Worm (Caenorhabditis elegans) whole organism, L1 larva: Measurements from ENCODE around the gene T26H10.2.

Source experiments
- C16A3.4 ChIP-seq: fragments of 150-350 bp; optimal IDR thresholded peaks from 2 replicates; lab custom pipeline; 2014; ENCODE audit warnings: missing biosample characterization, missing genetic modification characterization
- F16B12.6 ChIP-seq: fragments of 150-350 bp; optimal IDR thresholded peaks from 2 replicates; lab custom pipeline; 2014; ENCODE audit warnings: missing biosample characterization, missing genetic modification characterization
- Y116A8C.19 ChIP-seq: sonication (generic microtip); optimal IDR thresholded peaks from 2 replicates; lab custom pipeline; 2016; ENCODE audit warnings: missing compliant biosample characterization, missing genetic modification characterization, borderline replicate concordance
- aha-1 ChIP-seq: fragments of 150-350 bp; optimal IDR thresholded peaks from 2 replicates; lab custom pipeline; 2014; ENCODE audit warnings: missing biosample characterization, missing genetic modification characterization
- alr-1 ChIP-seq: fragments of 200-800 bp; sonication (Bioruptor generic); optimal IDR thresholded peaks from 2 replicates; lab custom pipeline; 2018; ENCODE audit warnings: borderline replicate concordance, mild to moderate bottlenecking, missing genetic modification characterization, missing compliant biosample characterization
- aly-2 ChIP-seq: fragments of 150-350 bp; optimal IDR thresholded peaks from 2 replicates; lab custom pipeline; 2014; ENCODE audit warnings: missing biosample characterization, missing genetic modification characterization
- ama-1 ChIP-seq: fragments of 150-350 bp; optimal IDR thresholded peaks from 2 replicates; lab custom pipeline; 2014
- blmp-1 ChIP-seq: fragments of 150-350 bp; optimal IDR thresholded peaks from 2 replicates; lab custom pipeline; 2014; ENCODE audit warnings: missing biosample characterization, missing genetic modification characterization
- ceh-82 ChIP-seq, 3 experiments: fragments of 150-350 bp in 1 of 3; sonication (generic microtip) in 2 of 3; optimal IDR thresholded peaks; 2 replicates each; lab custom pipeline; 2014 to 2017; ENCODE audit warnings: missing biosample characterization in 3 of 3, missing genetic modification characterization in 3 of 3
- ceh-88 ChIP-seq: fragments of 200-800 bp; sonication (Bioruptor generic); IDR thresholded peaks from 2 replicates; pipeline ENCODE4 v1.3.6; 2022; ENCODE audit warnings: missing genetic modification characterization, missing compliant biosample characterization
- ces-1 ChIP-seq: fragments of 150-350 bp; optimal IDR thresholded peaks from 2 replicates; lab custom pipeline; 2014; ENCODE audit warnings: missing biosample characterization, missing genetic modification reagents, missing genetic modification characterization
- dpl-1 ChIP-seq, 3 experiments: fragments of 150-350 bp in 2 of 3; sonication (generic microtip) in 1 of 3; optimal IDR thresholded peaks; 2 replicates each; lab custom pipeline; 2014 to 2017; ENCODE audit warnings: missing biosample characterization in 3 of 3, missing genetic modification characterization in 3 of 3, missing genetic modification reagents in 3 of 3
- dsc-1 ChIP-seq: sonication (generic microtip); optimal IDR thresholded peaks from 2 replicates; lab custom pipeline; 2016; ENCODE audit warnings: mild to moderate bottlenecking, missing genetic modification characterization, missing compliant biosample characterization
- efl-1 ChIP-seq, 4 experiments: fragments of 150-350 bp; optimal IDR thresholded peaks in 3 of 4; peaks in 1 of 4; 1 replicate in 1 of 4; 2 replicates in 3 of 4; lab custom pipeline; 2014; ENCODE audit warnings: missing biosample characterization in 2 of 4, missing genetic modification characterization in 2 of 4, missing genetic modification reagents in 2 of 4
- efl-3 ChIP-seq: fragments of 200-800 bp; sonication (Bioruptor generic); optimal IDR thresholded peaks from 2 replicates; lab custom pipeline; 2018; ENCODE audit warnings: mild to moderate bottlenecking, missing genetic modification characterization, missing compliant biosample characterization
- egl-27 ChIP-seq, 2 experiments: fragments of 150-350 bp in 1 of 2; sonication (generic microtip); optimal IDR thresholded peaks; 3 replicates each; lab custom pipeline; 2017 to 2018; ENCODE audit warnings: missing biosample characterization in 2 of 2, missing genetic modification characterization in 2 of 2, missing genetic modification reagents in 2 of 2
- elt-2 ChIP-seq: sonication (generic microtip); optimal IDR thresholded peaks from 2 replicates; lab custom pipeline; 2016; ENCODE audit warnings: missing genetic modification characterization, mild to moderate bottlenecking, inconsistent platforms, missing compliant biosample characterization, missing genetic modification reagents
- elt-3 ChIP-seq, 6 experiments: fragments of 150-350 bp in 1 of 6; sonication (generic microtip); optimal IDR thresholded peaks; 2 replicates each; lab custom pipeline; 2017 to 2018; ENCODE audit warnings: missing biosample characterization in 6 of 6, missing genetic modification characterization in 6 of 6, inconsistent platforms in 1 of 6
- ets-5 ChIP-seq: fragments of 200-800 bp; sonication (Bioruptor generic); IDR thresholded peaks from 2 replicates; pipeline ENCODE4 v1.3.6; 2022; ENCODE audit warnings: missing genetic modification characterization, missing compliant biosample characterization
- fkh-10 ChIP-seq: sonication (generic microtip); optimal IDR thresholded peaks from 2 replicates; lab custom pipeline; 2017; ENCODE audit warnings: missing biosample characterization, missing genetic modification reagents, missing genetic modification characterization
- fkh-4 ChIP-seq: sonication (generic microtip); optimal IDR thresholded peaks from 2 replicates; lab custom pipeline; 2016; ENCODE audit warnings: missing compliant biosample characterization, missing genetic modification characterization, borderline replicate concordance
- fkh-8 ChIP-seq: sonication (generic microtip); optimal IDR thresholded peaks from 2 replicates; lab custom pipeline; 2016; ENCODE audit warnings: mild to moderate bottlenecking, missing genetic modification characterization, missing compliant biosample characterization
- fos-1 ChIP-seq: fragments of 150-350 bp; optimal IDR thresholded peaks from 2 replicates; lab custom pipeline; 2014; ENCODE audit warnings: missing biosample characterization, missing genetic modification characterization
- grh-1 ChIP-seq: fragments of 200-800 bp; sonication (Bioruptor generic); IDR thresholded peaks from 2 replicates; pipeline ENCODE4 v1.3.6; 2022; ENCODE audit warnings: missing genetic modification reagents, missing genetic modification characterization, missing compliant biosample characterization
- hlh-17 ChIP-seq: fragments of 200-800 bp; sonication (Bioruptor generic); optimal IDR thresholded peaks from 2 replicates; lab custom pipeline; 2018; ENCODE audit warnings: missing genetic modification characterization, mild to moderate bottlenecking, missing compliant biosample characterization, moderate library complexity, borderline replicate concordance
- hlh-4 ChIP-seq: sonication (generic microtip); optimal IDR thresholded peaks from 2 replicates; lab custom pipeline; 2016; ENCODE audit warnings: mild to moderate bottlenecking, missing genetic modification characterization, missing compliant biosample characterization
- irx-1 ChIP-seq: sonication (generic microtip); optimal IDR thresholded peaks from 2 replicates; lab custom pipeline; 2016; ENCODE audit warnings: missing genetic modification characterization, missing compliant biosample characterization
- lin-13 ChIP-seq: fragments of 150-350 bp; optimal IDR thresholded peaks from 2 replicates; lab custom pipeline; 2014; ENCODE audit warnings: missing biosample characterization, missing genetic modification reagents, missing genetic modification characterization
- lin-14 ChIP-seq: fragments of 200-800 bp; sonication (Bioruptor generic); optimal IDR thresholded peaks from 2 replicates; lab custom pipeline; 2018; ENCODE audit warnings: mild to moderate bottlenecking, missing genetic modification characterization, moderate library complexity, missing compliant biosample characterization
- lin-15B ChIP-seq: fragments of 150-350 bp; sonication (generic microtip); optimal IDR thresholded peaks from 3 replicates; lab custom pipeline; 2014; ENCODE audit warnings: missing biosample characterization, missing genetic modification characterization
- lin-35 ChIP-seq, 2 experiments: fragments of 150-350 bp; optimal IDR thresholded peaks; 2 replicates each; lab custom pipeline; 2014; ENCODE audit warnings: missing biosample characterization in 2 of 2, missing genetic modification characterization in 2 of 2, missing genetic modification reagents in 2 of 2
- lin-39 ChIP-seq: fragments of 150-350 bp; optimal IDR thresholded peaks from 2 replicates; lab custom pipeline; 2014; ENCODE audit warnings: missing biosample characterization, missing genetic modification reagents, missing genetic modification characterization
- mab-9 ChIP-seq: fragments of 200-800 bp; sonication (Bioruptor generic); IDR thresholded peaks from 2 replicates; pipeline ENCODE4 v1.3.6; 2022; ENCODE audit warnings: missing genetic modification reagents, missing genetic modification characterization, missing compliant biosample characterization
- mdl-1 ChIP-seq, 2 experiments: fragments of 150-350 bp; optimal IDR thresholded peaks; 2 replicates each; lab custom pipeline; 2014 to 2017; ENCODE audit warnings: missing biosample characterization in 2 of 2, missing genetic modification characterization in 2 of 2, inconsistent platforms in 1 of 2
- nhr-11 ChIP-seq: fragments of 150-350 bp; optimal IDR thresholded peaks from 2 replicates; lab custom pipeline; 2014; ENCODE audit warnings: missing biosample characterization, missing genetic modification characterization
- nhr-19 ChIP-seq: fragments of 200-800 bp; sonication (Bioruptor generic); conservative IDR thresholded peaks from 2 replicates; pipeline ENCODE4 v1.3.6; 2022; ENCODE audit warnings: missing genetic modification characterization, missing compliant biosample characterization
- rnt-1 ChIP-seq: sonication (generic microtip); optimal IDR thresholded peaks from 2 replicates; lab custom pipeline; 2016; ENCODE audit warnings: mild to moderate bottlenecking, missing genetic modification characterization, moderate library complexity, missing compliant biosample characterization
- skn-1 ChIP-seq: fragments of 150-350 bp; optimal IDR thresholded peaks from 2 replicates; lab custom pipeline; 2014; ENCODE audit warnings: missing biosample characterization, missing genetic modification characterization
- snpc-4 ChIP-seq: fragments of 150-350 bp; optimal IDR thresholded peaks from 2 replicates; lab custom pipeline; 2014; ENCODE audit warnings: missing biosample characterization, missing genetic modification characterization
- snu-23 ChIP-seq: sonication (generic microtip); optimal IDR thresholded peaks from 2 replicates; lab custom pipeline; 2016; ENCODE audit warnings: missing genetic modification characterization, missing compliant biosample characterization
- sox-4 ChIP-seq: sonication (generic microtip); optimal IDR thresholded peaks from 2 replicates; lab custom pipeline; 2016; ENCODE audit warnings: missing genetic modification characterization, missing compliant biosample characterization
- sptf-1 ChIP-seq: fragments of 150-350 bp; optimal IDR thresholded peaks from 2 replicates; lab custom pipeline; 2014; ENCODE audit warnings: missing biosample characterization, missing genetic modification characterization
- swsn-7 ChIP-seq: sonication (generic microtip); optimal IDR thresholded peaks from 2 replicates; lab custom pipeline; 2016; ENCODE audit warnings: missing genetic modification characterization, missing compliant biosample characterization
- tbx-2 ChIP-seq: sonication (generic microtip); optimal IDR thresholded peaks from 2 replicates; lab custom pipeline; 2016; ENCODE audit warnings: missing genetic modification characterization, missing compliant biosample characterization
- unc-62 ChIP-seq: fragments of 150-350 bp; optimal IDR thresholded peaks from 2 replicates; lab custom pipeline; 2014; ENCODE audit warnings: missing biosample characterization, missing genetic modification reagents, missing genetic modification characterization
- zag-1 ChIP-seq: fragments of 150-350 bp; optimal IDR thresholded peaks from 2 replicates; lab custom pipeline; 2014; ENCODE audit warnings: missing biosample characterization, missing genetic modification characterization
- ztf-4 ChIP-seq: fragments of 150-350 bp; optimal IDR thresholded peaks from 2 replicates; lab custom pipeline; 2014; ENCODE audit warnings: missing biosample characterization, missing genetic modification characterization

Gene T26H10.2

DNA sequence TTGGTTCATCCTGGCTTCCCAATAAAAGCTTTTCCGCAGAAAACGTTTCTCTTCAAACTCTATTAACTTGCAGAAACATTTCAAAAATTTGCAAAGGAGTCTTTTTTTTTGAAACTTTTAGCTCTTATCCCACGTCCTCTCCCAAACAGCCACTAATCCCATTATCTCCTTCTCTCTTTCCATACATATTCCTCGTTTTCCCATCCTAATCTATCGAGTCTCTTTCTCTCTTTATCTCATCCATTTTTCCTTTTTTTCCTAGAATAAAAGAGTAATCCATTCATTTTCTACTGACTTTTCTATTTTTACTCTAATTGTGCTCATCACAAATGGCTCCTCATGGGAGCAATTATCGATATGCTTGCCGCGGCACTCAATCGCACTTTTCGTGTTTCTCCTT is 4.3 kb upstream of the T26H10.2 start (continued):
- TF ChIP-seq hlh-17 (GFP tag; lab: Kevin White, UChicago) (no peak), zag-1 (tag; lab: Kevin White, UChicago) (peak; percentile 11), elt-2 (tag; lab: Kevin White, UChicago) (no peak), lin-14 (GFP tag; lab: Kevin White, UChicago) (peak; percentile 78), alr-1 (tag; lab: Kevin White, UChicago) (no peak), lin-13 (GFP tag; lab: Kevin White, UChicago) (no peak), sox-4 (tag; lab: Kevin White, UChicago) (no peak), dsc-1 (tag; lab: Kevin White, UChicago) (peak; percentile 81), ama-1 (lab: Kevin White, UChicago) (no peak), ceh-82 (tag; optimal IDR thresholded peaks at IDR 0.05; lab: Kevin White, UChicago) (no peak), aly-2 (tag; lab: Kevin White, UChicago) (no peak), fkh-8 (tag; lab: Kevin White, UChicago) (no peak), F16B12.6 (tag; lab: Kevin White, UChicago) (no peak), lin-39 (no peak), mab-9 (no peak), hlh-4 (tag; lab: Kevin White, UChicago) (no peak), skn-1 (no peak), nhr-19 (GFP tag; lab: Robert Waterston, UW) (no peak), ceh-88 (no peak), elt-3 (tag; optimal IDR thresholded peaks at IDR 0.05; lab: Kevin White, UChicago) (no peak), ces-1 (GFP tag; lab: Kevin White, UChicago) (peak; percentile 53)

DNA sequence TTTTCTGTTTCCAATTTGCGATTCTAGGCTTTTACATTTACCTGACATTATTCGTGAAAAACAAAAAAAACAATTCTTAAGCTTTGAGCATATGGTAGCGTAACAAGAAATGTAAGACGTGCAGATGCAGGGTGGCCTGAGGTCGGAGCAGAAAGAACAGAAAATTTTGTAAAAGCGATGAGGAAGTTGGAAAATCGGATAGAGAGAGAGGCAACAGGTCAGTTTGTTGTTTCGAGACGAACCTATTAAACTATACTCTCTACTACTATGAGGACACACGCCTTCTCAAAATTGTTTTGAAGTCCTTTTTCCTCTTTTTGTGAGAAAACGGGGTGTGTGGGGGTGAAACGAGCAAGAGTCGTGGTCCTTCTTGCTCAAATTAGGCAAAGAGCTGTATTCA is 2.9 kb downstream of the T26H10.2 start, which contains the start of gene des-2:
Gene des-2, minus strand, starts transcription at position 101 of the 400 bp plus-strand sequence.
- no peak for TF ChIP-seq irx-1 (tag; lab: Kevin White, UChicago)
- TF ChIP-seq ama-1 (lab: Kevin White, UChicago), result no peak
- TF ChIP-seq snu-23 (GFP tag; lab: Kevin White, UChicago), result no peak
- TF ChIP-seq rnt-1 (tag; lab: Kevin White, UChicago), result no peak
- TF ChIP-seq lin-39, result no peak
- TF ChIP-seq efl-3, result no peak
- TF ChIP-seq swsn-7 (tag; lab: Kevin White, UChicago), result no peak
- no peak for TF ChIP-seq blmp-1 (tag; lab: Kevin White, UChicago)
- TF ChIP-seq lin-35 (GFP tag; optimal IDR thresholded peaks at IDR 0.05; lab: Kevin White, UChicago), result no peak
- no peak for TF ChIP-seq ceh-88
- no peak for TF ChIP-seq ces-1 (GFP tag; lab: Kevin White, UChicago)
- no peak for TF ChIP-seq sptf-1 (tag; lab: Kevin White, UChicago)
- TF ChIP-seq C16A3.4 (tag; lab: Kevin White, UChicago), result no peak

DNA sequence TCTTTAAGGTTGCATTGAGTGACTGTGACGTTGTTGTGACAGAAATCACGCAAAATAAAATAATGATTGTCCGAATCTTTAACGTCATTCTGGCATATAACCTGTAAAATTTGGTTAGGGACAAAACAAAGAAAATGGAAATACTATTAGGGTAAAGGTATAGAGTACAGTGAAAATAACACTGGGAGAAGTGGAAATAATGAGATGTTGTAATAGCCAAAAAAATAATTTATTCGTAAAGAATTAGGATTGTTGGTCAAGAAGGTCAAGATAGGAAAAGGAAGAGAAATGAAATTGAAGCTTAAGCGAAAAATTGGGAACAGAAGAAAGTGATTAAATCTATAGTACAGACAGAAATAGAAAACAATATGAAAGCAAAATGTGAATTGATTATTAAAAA is 9.4 kb downstream of the T26H10.2 start, which contains the start of gene deg-3:
Gene deg-3, minus strand, starts transcription at position 101 of the 400 bp plus-strand sequence.
- TF ChIP-seq C16A3.4 (tag; lab: Kevin White, UChicago) (no peak), unc-62 (no peak), tbx-2 (tag; lab: Kevin White, UChicago) (no peak), efl-1 (optimal IDR thresholded peaks at IDR 0.05; lab: Kevin White, UChicago) (no peak), efl-1 (GFP tag; optimal IDR thresholded peaks at IDR 0.05 in 1 of 2; lab: Kevin White, UChicago) (peak in 1 of 2 experiments; percentile 34), egl-27 (tag; optimal IDR thresholded peaks at IDR 0.05; lab: Kevin White, UChicago) (no peak), aha-1 (tag; lab: Kevin White, UChicago) (no peak), lin-14 (GFP tag; lab: Kevin White, UChicago) (no peak)

DNA sequence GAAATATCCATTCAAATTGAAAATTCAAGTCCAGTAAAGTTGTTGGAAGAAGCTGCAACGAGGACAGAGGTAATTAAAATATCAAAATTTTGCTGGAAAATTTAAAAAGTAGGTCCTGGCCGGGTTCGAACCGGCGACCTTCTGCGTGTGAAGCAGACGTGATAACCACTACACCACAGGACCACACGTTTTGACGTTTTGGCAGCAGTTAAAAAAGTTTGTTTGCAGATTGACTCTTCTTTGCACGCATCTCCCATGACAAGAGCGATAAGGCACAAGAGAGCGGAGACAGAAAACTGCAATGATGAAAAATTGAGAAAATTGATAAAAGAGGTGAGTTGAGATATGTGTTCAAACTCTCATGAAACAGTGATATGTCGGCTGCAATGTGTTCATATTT is 12.3 kb downstream of the T26H10.2 start:
- TF ChIP-seq lin-15B (no peak), dpl-1 (GFP tag; optimal IDR thresholded peaks at IDR 0.05; lab: Kevin White, UChicago) (peak; percentile 16 to 31 (median 20)), grh-1 (GFP tag; lab: Robert Waterston, UW) (no peak), fkh-10 (GFP tag; lab: Kevin White, UChicago) (no peak), ets-5 (no peak), snpc-4 (tag; lab: Kevin White, UChicago) (peak; percentile 32), mab-9 (no peak), hlh-17 (GFP tag; lab: Kevin White, UChicago) (no peak), lin-39 (no peak), fkh-8 (tag; lab: Kevin White, UChicago) (no peak), fkh-4 (tag; lab: Kevin White, UChicago) (no peak), mdl-1 (tag; optimal IDR thresholded peaks at IDR 0.05; lab: Kevin White, UChicago) (peak in 1 of 2 experiments; percentile 59), ztf-4 (no peak), nhr-11 (no peak), Y116A8C.19 (no peak), fos-1 (tag; lab: Kevin White, UChicago) (no peak), blmp-1 (tag; lab: Kevin White, UChicago) (no peak), ceh-88 (no peak)
